Worm (Caenorhabditis elegans) whole organism, L3 larva: ENCODE data around the gene K07F5.6.

Experiments used
- ZK546.5 ChIP-seq: sonication (generic microtip); optimal IDR thresholded peaks from 2 replicates; lab custom pipeline; 2017; ENCODE audit warnings: missing biosample characterization, missing genetic modification characterization
- elt-1 ChIP-seq: fragments of 150-350 bp; optimal IDR thresholded peaks from 2 replicates; lab custom pipeline; 2014; ENCODE audit warnings: missing biosample characterization, missing genetic modification characterization
- elt-3 ChIP-seq, 3 experiments: fragments of 150-350 bp in 1 of 3; sonication (generic microtip) in 2 of 3; optimal IDR thresholded peaks; 2 replicates in 2 of 3; 4 replicates in 1 of 3; lab custom pipeline; 2014 to 2017; ENCODE audit warnings: missing biosample characterization in 3 of 3, missing genetic modification characterization in 3 of 3
- jun-1 ChIP-seq: fragments of 150-350 bp; optimal IDR thresholded peaks from 2 replicates; lab custom pipeline; 2014; ENCODE audit warnings: missing biosample characterization, missing genetic modification reagents, missing genetic modification characterization
- nhr-11 ChIP-seq: fragments of 150-350 bp; optimal IDR thresholded peaks from 2 replicates; lab custom pipeline; 2014; ENCODE audit warnings: missing biosample characterization, missing genetic modification characterization
- ztf-11 ChIP-seq: fragments of 150-350 bp; optimal IDR thresholded peaks from 2 replicates; lab custom pipeline; 2014; ENCODE audit warnings: missing biosample characterization, missing genetic modification characterization
- ztf-4 ChIP-seq: fragments of 150-350 bp; optimal IDR thresholded peaks from 2 replicates; lab custom pipeline; 2014; ENCODE audit warnings: missing biosample characterization, missing genetic modification characterization

ce11 chrIV:9852818-9853466, 6.5 kb upstream of the K07F5.6 start:
- TF ChIP-seq jun-1, result no peak
- TF ChIP-seq ztf-11, result no peak
- no peak for TF ChIP-seq elt-3 (tag; optimal IDR thresholded peaks at IDR 0.05; lab: Kevin White, UChicago)
- no peak for TF ChIP-seq ztf-4 (tag; lab: Kevin White, UChicago)
- TF ChIP-seq nhr-11 (tag; lab: Kevin White, UChicago), result no peak
- no peak for TF ChIP-seq ZK546.5 (tag; lab: Kevin White, UChicago)
- no peak for TF ChIP-seq elt-1
